Fruit fly (Drosophila melanogaster) whole organism, embryonic: ENCODE results near the gene dod.

Experiments
- Dip2 ChIP-seq: fragments of 200-800 bp; sonication (Bioruptor generic); IDR thresholded peaks from 2 replicates; pipeline ENCODE4 v1.3.6; 2022; ENCODE audit warnings: missing biosample characterization, missing genetic modification characterization
- tna ChIP-seq: fragments of 200-800 bp; sonication (Bioruptor generic); IDR thresholded peaks from 2 replicates; pipeline ENCODE4 v1.3.6; 2022; ENCODE audit warnings: missing biosample characterization, missing genetic modification characterization; ENCODE audit not compliant: partially characterized antibody

- TF ChIP-seq tna, result no peak
- TF ChIP-seq Dip2 (GFP tag; lab: Robert Waterston, UW), result no peak
Measured at dm6 chrX:21333135-21333534, 12.0 kb upstream of the dod start.
